Fruit fly (Drosophila melanogaster): ENCODE results near the gene sl.
A peak's percentile ranks its signal among the peaks of the same experiment; 100 is the strongest.

Gene sl

DNA sequence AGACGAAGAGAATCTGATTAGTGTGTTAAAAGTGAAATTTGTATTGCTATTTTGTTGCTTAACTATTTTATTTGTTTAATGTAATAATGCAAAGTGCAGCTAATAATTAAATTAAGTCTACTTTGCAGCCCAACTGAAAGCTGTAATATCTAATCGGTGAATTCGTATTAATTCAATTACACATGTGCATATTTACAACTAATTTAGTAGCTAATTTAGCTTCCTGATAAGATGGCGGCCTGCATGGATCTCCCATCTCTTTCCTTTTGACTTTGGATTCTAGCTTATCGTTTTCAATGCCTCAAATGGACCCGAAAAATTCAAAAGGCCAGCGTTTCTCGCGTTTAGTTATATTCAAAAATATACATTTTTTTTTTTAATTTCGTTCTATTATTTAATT lies 40.4 kb upstream of the sl start (continued):
- no peak for TF ChIP-seq ash1 (GFP tag; optimal IDR thresholded peaks at IDR 0.05)

DNA sequence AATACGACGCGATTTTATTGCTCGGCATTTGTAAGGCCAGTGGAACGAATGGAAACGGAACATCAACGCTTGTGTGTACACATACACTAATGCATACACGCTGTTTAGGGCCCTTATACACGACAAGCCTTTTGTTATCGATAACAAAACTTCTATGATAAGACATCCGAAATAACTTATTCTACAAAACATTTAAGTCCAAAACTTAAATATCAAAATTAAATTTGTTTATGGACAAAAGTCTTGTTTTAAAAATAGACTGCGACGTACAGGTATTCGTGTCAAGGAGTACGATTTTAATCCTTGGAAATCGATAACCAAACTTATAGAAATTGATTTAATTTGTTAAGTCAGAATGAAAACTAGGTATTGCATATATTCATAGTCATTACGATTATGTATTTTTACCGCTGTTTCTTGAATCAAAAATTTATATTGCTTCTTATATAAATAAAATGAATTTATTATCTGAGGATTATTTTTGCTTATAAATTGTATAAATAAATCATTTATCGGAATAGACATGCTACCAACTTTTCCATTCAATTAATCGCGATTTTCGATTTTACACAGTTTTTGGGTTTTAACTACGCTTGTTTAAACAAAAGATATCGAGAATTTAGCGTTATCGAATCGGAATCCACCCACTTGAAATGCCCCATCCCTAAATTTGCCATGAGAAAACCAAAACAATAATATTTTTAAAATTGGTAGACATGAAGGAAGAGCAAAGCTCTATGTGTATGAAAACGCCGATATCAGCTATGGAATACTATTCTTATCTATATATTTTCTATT lies 36.8 kb upstream of the sl start, which contains the start of the genes CG9915 and SWIP:
TSS of gene CG9915 (minus strand) at position 61 of the 798 bp plus-strand sequence.
TSS of gene SWIP (plus strand) at position 632 of the 798 bp plus-strand sequence.
- TF ChIP-seq YL-1 (GFP tag; optimal IDR thresholded peaks at IDR 0.05) (peak; percentile 1), Xrp1 (GFP tag; IDR thresholded peaks at IDR 0.05) (peak; percentile 26; the same call in 1 of the 2 replicates), sens (GFP tag) (peak; percentile 35), Scr (GFP tag; IDR thresholded peaks at IDR 0.05; ENCODE audit: partially characterized antibody) (peak; percentile 60), CG14710 (tag; optimal IDR thresholded peaks at IDR 0.05) (peak; percentile 40), Dll (GFP tag; IDR thresholded peaks at IDR 0.05; ENCODE audit: partially characterized antibody) (peak; percentile 56), seq (GFP tag; IDR thresholded peaks at IDR 0.05) (no peak), Rfx (GFP tag; IDR thresholded peaks at IDR 0.05) (peak; percentile 50; the same call in 1 of the 2 replicates), trem (tag; optimal IDR thresholded peaks at IDR 0.05) (peak; percentile 18), CG13287 (GFP tag; IDR thresholded peaks at IDR 0.05; ENCODE audit: partially characterized antibody) (peak; percentile 47; the same call in 1 of the 2 replicates), Side (GFP tag; optimal IDR thresholded peaks at IDR 0.05) (peak; percentile 18), CG10979 (tag; optimal IDR thresholded peaks at IDR 0.05) (peak; percentile 22), Dbx (GFP tag; IDR thresholded peaks at IDR 0.05) (no peak), tll (GFP tag; optimal IDR thresholded peaks at IDR 0.05) (no peak), nau (GFP tag; optimal IDR thresholded peaks at IDR 0.05) (no peak), tio (GFP tag; optimal IDR thresholded peaks at IDR 0.05) (no peak), CG1603 (tag; optimal IDR thresholded peaks at IDR 0.05) (peak; percentile 68), CG14860 (GFP tag; IDR thresholded peaks at IDR 0.05; ENCODE audit: partially characterized antibody) (peak; percentile 67; the same call in 2 of the 3 replicates), CG12659 (GFP tag; optimal IDR thresholded peaks at IDR 0.05) (peak; percentile 44), CG15696 (tag; optimal IDR thresholded peaks at IDR 0.05) (peak; percentile 62), jigr1 (GFP tag; IDR thresholded peaks at IDR 0.05) (no peak), trh (GFP tag; optimal IDR thresholded peaks at IDR 0.05) (no peak), ato (GFP tag; IDR thresholded peaks at IDR 0.05; ENCODE audit: partially characterized antibody) (peak; percentile 87), CG6765 (GFP tag; optimal IDR thresholded peaks at IDR 0.05) (no peak), TFAM (GFP tag; optimal IDR thresholded peaks at IDR 0.05) (no peak), unc-4 (GFP tag; IDR thresholded peaks at IDR 0.05; ENCODE audit: partially characterized antibody) (0 out of 2 replicates have a peak, but pooled peaks have one; percentile 46), CG1024 (GFP tag; IDR thresholded peaks at IDR 0.05) (peak; percentile 69), nmo (GFP tag; optimal IDR thresholded peaks at IDR 0.05) (peak; percentile 13), Sry-δ (GFP tag; optimal IDR thresholded peaks at IDR 0.05) (peak; percentile 53), E2f2 (GFP tag; IDR thresholded peaks at IDR 0.05) (peak; percentile 48), slbo (GFP tag; IDR thresholded peaks at IDR 0.05) (peak; percentile 36; the same call in 1 of the 2 replicates), pzg (GFP tag; optimal IDR thresholded peaks at IDR 0.05) (peak; percentile 27), CG42726 (GFP tag; IDR thresholded peaks at IDR 0.05; ENCODE audit: partially characterized antibody) (0 out of 2 replicates have a peak, but pooled peaks have one; percentile 33), dm (GFP tag; optimal IDR thresholded peaks at IDR 0.05) (peak; percentile 28), Dp (GFP tag; optimal IDR thresholded peaks at IDR 0.05) (peak; percentile 43), hb (GFP tag; IDR thresholded peaks at IDR 0.05; ENCODE audit: partially characterized antibody) (peak; percentile 77), CG14014 (GFP tag; IDR thresholded peaks at IDR 0.05) (no peak; the same call in 1 of the 2 replicates), Elba2 (GFP tag; optimal IDR thresholded peaks at IDR 0.05) (no peak), unpg (GFP tag; optimal IDR thresholded peaks at IDR 0.05) (peak; percentile 7), CG34376 (GFP tag; optimal IDR thresholded peaks at IDR 0.05) (no peak), gem (tag; optimal IDR thresholded peaks at IDR 0.05) (peak; percentile 40), lola (GFP tag; optimal IDR thresholded peaks at IDR 0.05) (peak in 1 of 3 experiments; percentile 53), bbx (GFP tag; IDR thresholded peaks at IDR 0.05; ENCODE audit: partially characterized antibody) (peak; percentile 71), row (GFP tag; IDR thresholded peaks at IDR 0.05) (peak; percentile 62; the same call in 2 of the 3 replicates)

Measured in whole organism, embryonic.